Fruit fly (Drosophila melanogaster): ENCODE results near the gene CG5916.

CG5916 gene

DNA sequence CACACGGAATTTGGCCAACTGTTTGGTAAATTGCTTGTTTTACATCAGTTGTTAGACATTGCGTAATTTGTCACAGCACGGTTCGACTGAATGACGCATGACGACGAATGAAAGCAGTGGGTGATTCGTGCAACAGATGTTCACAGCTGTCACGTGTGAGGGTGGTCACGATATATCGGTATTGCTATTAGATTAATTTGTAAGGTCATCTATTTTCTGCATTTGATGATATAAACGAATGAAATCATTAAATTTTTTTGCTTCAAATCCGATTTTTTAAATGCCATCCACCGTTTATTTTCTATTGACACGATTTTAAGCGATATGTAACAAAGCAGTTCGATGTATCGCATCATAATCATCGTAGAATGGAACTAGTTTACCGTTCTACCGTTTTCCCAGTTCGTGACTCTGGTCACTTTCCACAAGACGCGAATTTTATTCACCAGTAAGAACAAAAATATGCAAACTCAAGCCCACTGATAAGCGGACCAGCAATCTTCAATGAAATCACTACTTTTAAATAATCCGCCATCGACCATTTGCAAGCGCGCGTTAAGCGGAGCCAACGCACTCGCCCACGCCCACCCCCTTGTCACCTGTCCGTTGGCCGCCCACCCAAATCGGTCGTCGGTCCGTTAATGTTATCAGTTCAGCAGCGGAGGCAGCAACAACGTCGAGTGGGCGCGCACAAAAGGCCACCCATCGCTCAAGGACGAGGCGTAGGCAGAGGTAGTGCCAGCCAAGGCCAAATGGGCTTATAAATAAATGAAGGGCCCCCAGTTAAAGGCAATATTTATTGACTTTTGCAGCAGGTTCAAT, at the start of gene CG5916, which contains the start of gene Mic26-27 (continued):
- TF ChIP-seq Mrtf (GFP tag; IDR thresholded peaks at IDR 0.05) (peak; percentile 84), Hr39 (optimal IDR thresholded peaks at IDR 0.05) (no peak), sd (tag; optimal IDR thresholded peaks at IDR 0.05) (peak; percentile 52), CG1233 (GFP tag; optimal IDR thresholded peaks at IDR 0.05) (no peak), schlank (tag; optimal IDR thresholded peaks at IDR 0.05) (no peak), esg (GFP tag; conservative IDR thresholded peaks at IDR 0.05) (peak; percentile 75), Dll (GFP tag; IDR thresholded peaks at IDR 0.05; ENCODE audit: partially characterized antibody) (peak; percentile 100), Scr (GFP tag; IDR thresholded peaks at IDR 0.05; ENCODE audit: partially characterized antibody) (peak; percentile 99), CG30403 (GFP tag; optimal IDR thresholded peaks at IDR 0.05) (peak; percentile 93), so (GFP tag; IDR thresholded peaks at IDR 0.05) (peak; percentile 69; the same call in 1 of the 3 replicates), Awh (GFP tag; IDR thresholded peaks at IDR 0.05) (no peak), cato (GFP tag; optimal IDR thresholded peaks at IDR 0.05; ENCODE audit: borderline replicate concordance) (peak; percentile 22), cas (GFP tag; IDR thresholded peaks at IDR 0.05) (peak; percentile 24; the same call in 1 of the 2 replicates), CG14050 (GFP tag; IDR thresholded peaks at IDR 0.05) (peak; percentile 58; the same call in 2 of the 3 replicates), Hr51 (GFP tag; optimal IDR thresholded peaks at IDR 0.05) (peak; percentile 68 to 84), her (GFP tag; optimal IDR thresholded peaks at IDR 0.05) (peak; percentile 75), zen (tag; optimal IDR thresholded peaks at IDR 0.05) (peak; percentile 94), psq (GFP tag; optimal IDR thresholded peaks at IDR 0.05) (peak; percentile 36), CG2116 (GFP tag; optimal IDR thresholded peaks at IDR 0.05) (peak; percentile 68), CG7745 (tag; optimal IDR thresholded peaks at IDR 0.05) (no peak), Side (GFP tag; optimal IDR thresholded peaks at IDR 0.05) (peak; percentile 75), CG17359 (tag; optimal IDR thresholded peaks at IDR 0.05) (peak; percentile 29), CG6689 (GFP tag; IDR thresholded peaks at IDR 0.05) (peak; percentile 64; the same call in 1 of the 2 replicates), Gsc (GFP tag; IDR thresholded peaks at IDR 0.05) (peak; percentile 69), bbx (GFP tag; IDR thresholded peaks at IDR 0.05; ENCODE audit: partially characterized antibody) (peak; percentile 96), CG34376 (GFP tag; optimal IDR thresholded peaks at IDR 0.05) (peak; percentile 28), CG3407 (GFP tag; optimal IDR thresholded peaks at IDR 0.05) (peak; percentile 42), hb (GFP tag; IDR thresholded peaks at IDR 0.05; ENCODE audit: partially characterized antibody) (peak; percentile 100), CG10543 (GFP tag; optimal IDR thresholded peaks at IDR 0.05) (peak; percentile 69), CG3995 (GFP tag; optimal IDR thresholded peaks at IDR 0.05) (peak; percentile 96), sens-2 (GFP tag; IDR thresholded peaks at IDR 0.05) (0 out of 2 replicates have a peak, but pooled peaks have one; percentile 14), CG18599 (GFP tag; optimal IDR thresholded peaks at IDR 0.05) (no peak), Ravus (GFP tag; IDR thresholded peaks at IDR 0.05) (no peak), exex (tag; optimal IDR thresholded peaks at IDR 0.05) (peak; percentile 23), Eip74EF (GFP tag; optimal IDR thresholded peaks at IDR 0.05) (no peak), gce (GFP tag; IDR thresholded peaks at IDR 0.05) (0 out of 3 replicates have a peak, but pooled peaks have one; percentile 20), trh (GFP tag; optimal IDR thresholded peaks at IDR 0.05) (no peak), pzg (GFP tag; optimal IDR thresholded peaks at IDR 0.05) (peak; percentile 92), slp2 (GFP tag; optimal IDR thresholded peaks at IDR 0.05) (peak; percentile 69), Pdp1 (GFP tag; optimal IDR thresholded peaks at IDR 0.05) (peak; percentile 76 to 100), CG11398 (GFP tag; optimal IDR thresholded peaks at IDR 0.05) (peak; percentile 51), br (optimal IDR thresholded peaks at IDR 0.05) (no peak), E2f1 (GFP tag; IDR thresholded peaks at IDR 0.05) (peak; percentile 82), CG3726 (GFP tag; IDR thresholded peaks at IDR 0.05) (no peak), CG30431 (GFP tag; optimal IDR thresholded peaks at IDR 0.05) (peak; percentile 60), chm (GFP tag; IDR thresholded peaks at IDR 0.05) (peak; percentile 69), stc (GFP tag; IDR thresholded peaks at IDR 0.05) (no peak; the same call in 1 of the 2 replicates), jing (GFP tag; optimal IDR thresholded peaks at IDR 0.05) (peak; percentile 61)
